Worm (Caenorhabditis elegans) whole organism, L1 larva: ENCODE measurements around the gene F49E12.7.
A peak's percentile ranks its signal among the peaks of the same experiment; 100 is the strongest.

ENCODE experiments used
- alr-1 ChIP-seq: fragments of 200-800 bp; sonication (Bioruptor generic); optimal IDR thresholded peaks from 2 replicates; lab custom pipeline; 2018; ENCODE audit warnings: borderline replicate concordance, mild to moderate bottlenecking, missing genetic modification characterization, missing compliant biosample characterization
- aly-2 ChIP-seq: fragments of 150-350 bp; optimal IDR thresholded peaks from 2 replicates; lab custom pipeline; 2014; ENCODE audit warnings: missing biosample characterization, missing genetic modification characterization
- ama-1 ChIP-seq: fragments of 150-350 bp; optimal IDR thresholded peaks from 2 replicates; lab custom pipeline; 2014
- ceh-8 ChIP-seq: fragments of 200-800 bp; sonication (Bioruptor generic); optimal IDR thresholded peaks from 2 replicates; lab custom pipeline; 2018; ENCODE audit warnings: mild to moderate bottlenecking, missing genetic modification characterization, moderate library complexity, missing compliant biosample characterization
- ceh-82 ChIP-seq, 3 experiments: fragments of 150-350 bp in 1 of 3; sonication (generic microtip) in 2 of 3; optimal IDR thresholded peaks; 2 replicates each; lab custom pipeline; 2014 to 2017; ENCODE audit warnings: missing biosample characterization in 3 of 3, missing genetic modification characterization in 3 of 3
- ceh-90 ChIP-seq: sonication (generic microtip); optimal IDR thresholded peaks from 2 replicates; lab custom pipeline; 2016; ENCODE audit warnings: missing genetic modification characterization, missing compliant biosample characterization
- efl-1 ChIP-seq, 4 experiments: fragments of 150-350 bp; optimal IDR thresholded peaks in 3 of 4; peaks in 1 of 4; 1 replicate in 1 of 4; 2 replicates in 3 of 4; lab custom pipeline; 2014; ENCODE audit warnings: missing biosample characterization in 2 of 4, missing genetic modification characterization in 2 of 4, missing genetic modification reagents in 2 of 4
- egl-27 ChIP-seq, 2 experiments: fragments of 150-350 bp in 1 of 2; sonication (generic microtip); optimal IDR thresholded peaks; 3 replicates each; lab custom pipeline; 2017 to 2018; ENCODE audit warnings: missing biosample characterization in 2 of 2, missing genetic modification characterization in 2 of 2, missing genetic modification reagents in 2 of 2
- fkh-10 ChIP-seq: sonication (generic microtip); optimal IDR thresholded peaks from 2 replicates; lab custom pipeline; 2017; ENCODE audit warnings: missing biosample characterization, missing genetic modification reagents, missing genetic modification characterization
- fkh-4 ChIP-seq: sonication (generic microtip); optimal IDR thresholded peaks from 2 replicates; lab custom pipeline; 2016; ENCODE audit warnings: missing compliant biosample characterization, missing genetic modification characterization, borderline replicate concordance
- hlh-17 ChIP-seq: fragments of 200-800 bp; sonication (Bioruptor generic); optimal IDR thresholded peaks from 2 replicates; lab custom pipeline; 2018; ENCODE audit warnings: missing genetic modification characterization, mild to moderate bottlenecking, missing compliant biosample characterization, moderate library complexity, borderline replicate concordance
- hlh-4 ChIP-seq: sonication (generic microtip); optimal IDR thresholded peaks from 2 replicates; lab custom pipeline; 2016; ENCODE audit warnings: mild to moderate bottlenecking, missing genetic modification characterization, missing compliant biosample characterization
- irx-1 ChIP-seq: sonication (generic microtip); optimal IDR thresholded peaks from 2 replicates; lab custom pipeline; 2016; ENCODE audit warnings: missing genetic modification characterization, missing compliant biosample characterization
- jun-1 ChIP-seq: fragments of 150-350 bp; optimal IDR thresholded peaks from 2 replicates; lab custom pipeline; 2014; ENCODE audit warnings: missing biosample characterization, missing genetic modification reagents, missing genetic modification characterization
- lin-14 ChIP-seq: fragments of 200-800 bp; sonication (Bioruptor generic); optimal IDR thresholded peaks from 2 replicates; lab custom pipeline; 2018; ENCODE audit warnings: mild to moderate bottlenecking, missing genetic modification characterization, moderate library complexity, missing compliant biosample characterization
- lin-39 ChIP-seq: fragments of 150-350 bp; optimal IDR thresholded peaks from 2 replicates; lab custom pipeline; 2014; ENCODE audit warnings: missing biosample characterization, missing genetic modification reagents, missing genetic modification characterization
- lsy-2 ChIP-seq, 2 experiments: fragments of 150-350 bp; optimal IDR thresholded peaks; 2 replicates each; lab custom pipeline; 2014; ENCODE audit warnings: missing biosample characterization in 2 of 2, missing genetic modification characterization in 2 of 2
- mdl-1 ChIP-seq, 2 experiments: fragments of 150-350 bp; optimal IDR thresholded peaks; 2 replicates each; lab custom pipeline; 2014 to 2017; ENCODE audit warnings: missing biosample characterization in 2 of 2, missing genetic modification characterization in 2 of 2, inconsistent platforms in 1 of 2
- mep-1 ChIP-seq: fragments of 150-350 bp; optimal IDR thresholded peaks from 2 replicates; lab custom pipeline; 2014; ENCODE audit warnings: missing biosample characterization, missing genetic modification characterization
- nhr-11 ChIP-seq: fragments of 150-350 bp; optimal IDR thresholded peaks from 2 replicates; lab custom pipeline; 2014; ENCODE audit warnings: missing biosample characterization, missing genetic modification characterization
- nhr-12 ChIP-seq: sonication (generic microtip); optimal IDR thresholded peaks from 2 replicates; lab custom pipeline; 2017; ENCODE audit warnings: missing biosample characterization, missing genetic modification characterization
- nhr-20 ChIP-seq: sonication (generic microtip); optimal IDR thresholded peaks from 2 replicates; lab custom pipeline; 2016; ENCODE audit warnings: mild to moderate bottlenecking, missing genetic modification characterization, missing compliant biosample characterization
- nhr-71 ChIP-seq: sonication (generic microtip); optimal IDR thresholded peaks from 2 replicates; lab custom pipeline; 2016; ENCODE audit warnings: mild to moderate bottlenecking, missing genetic modification characterization, moderate library complexity, missing compliant biosample characterization
- nhr-84 ChIP-seq: sonication (generic microtip); optimal IDR thresholded peaks from 2 replicates; lab custom pipeline; 2017; ENCODE audit warnings: missing biosample characterization, missing genetic modification characterization
- nhr-85 ChIP-seq: sonication (generic microtip); peaks from one replicate; lab custom pipeline; 2016; ENCODE audit warnings: missing genetic modification characterization, inconsistent platforms, missing compliant biosample characterization
- nhr-90 ChIP-seq: sonication (generic microtip); optimal IDR thresholded peaks from 2 replicates; lab custom pipeline; 2016; ENCODE audit warnings: mild to moderate bottlenecking, missing genetic modification characterization, missing compliant biosample characterization; ENCODE audit not compliant: poor library complexity
- snu-23 ChIP-seq: sonication (generic microtip); optimal IDR thresholded peaks from 2 replicates; lab custom pipeline; 2016; ENCODE audit warnings: missing genetic modification characterization, missing compliant biosample characterization
- sox-4 ChIP-seq: sonication (generic microtip); optimal IDR thresholded peaks from 2 replicates; lab custom pipeline; 2016; ENCODE audit warnings: missing genetic modification characterization, missing compliant biosample characterization
- sptf-1 ChIP-seq: fragments of 150-350 bp; optimal IDR thresholded peaks from 2 replicates; lab custom pipeline; 2014; ENCODE audit warnings: missing biosample characterization, missing genetic modification characterization
- sup-37 ChIP-seq: fragments of 200-800 bp; sonication (Bioruptor generic); optimal IDR thresholded peaks from 2 replicates; lab custom pipeline; 2018; ENCODE audit warnings: mild to moderate bottlenecking, missing genetic modification characterization, missing compliant biosample characterization
- tlp-1 ChIP-seq: fragments of 150-350 bp; optimal IDR thresholded peaks from 2 replicates; lab custom pipeline; 2014; ENCODE audit warnings: missing biosample characterization, missing genetic modification characterization
- unc-30 ChIP-seq: sonication (generic microtip); optimal IDR thresholded peaks from 2 replicates; lab custom pipeline; 2017; ENCODE audit warnings: missing biosample characterization, missing genetic modification characterization
- unc-98 ChIP-seq: fragments of 200-800 bp; sonication (Bioruptor generic); IDR thresholded peaks from 2 replicates; pipeline ENCODE4 v1.3.6; 2022; ENCODE audit warnings: missing genetic modification characterization, missing compliant biosample characterization
- xbp-1 ChIP-seq: sonication (generic microtip); optimal IDR thresholded peaks from 2 replicates; lab custom pipeline; 2016; ENCODE audit warnings: missing genetic modification characterization, missing compliant biosample characterization
- ztf-11 ChIP-seq, 2 experiments: sonication (generic microtip); optimal IDR thresholded peaks; 2 replicates each; lab custom pipeline; 2016 to 2017; ENCODE audit warnings: missing genetic modification characterization in 2 of 2, missing biosample characterization in 1 of 2, missing compliant biosample characterization in 1 of 2
- ztf-4 ChIP-seq: fragments of 150-350 bp; optimal IDR thresholded peaks from 2 replicates; lab custom pipeline; 2014; ENCODE audit warnings: missing biosample characterization, missing genetic modification characterization

F49E12.7 gene

ce11 chrII:8369059-8369458 lies 26.9 kb downstream of the F49E12.7 start, which contains the start of gene amt-3:
amt-3 (minus strand) TSS chrII:8369159.
- no peak for TF ChIP-seq hlh-4 (tag; lab: Kevin White, UChicago)
- no peak for TF ChIP-seq aly-2 (tag; lab: Kevin White, UChicago)
- no peak for TF ChIP-seq mdl-1 (tag; optimal IDR thresholded peaks at IDR 0.05; lab: Kevin White, UChicago)
- TF ChIP-seq irx-1 (tag; lab: Kevin White, UChicago), result no peak
- TF ChIP-seq nhr-71, result no peak
- no peak for TF ChIP-seq ceh-90
- TF ChIP-seq unc-98 (GFP tag; lab: Robert Waterston, UW), result no peak
- TF ChIP-seq sup-37, result no peak
- no peak for TF ChIP-seq sox-4 (tag; lab: Kevin White, UChicago)
- no peak for TF ChIP-seq snu-23
- no peak for TF ChIP-seq sptf-1
- no peak for TF ChIP-seq egl-27 (tag; optimal IDR thresholded peaks at IDR 0.05; lab: Kevin White, UChicago)
- no peak for TF ChIP-seq ceh-8 (GFP tag; lab: Kevin White, UChicago)
- TF ChIP-seq nhr-20 (tag; lab: Kevin White, UChicago), result no peak
- no peak for TF ChIP-seq nhr-90 (tag; lab: Kevin White, UChicago)
- TF ChIP-seq nhr-12 (tag; lab: Kevin White, UChicago), result no peak
- TF ChIP-seq mep-1 (tag; lab: Kevin White, UChicago), result no peak
- TF ChIP-seq ztf-11 (tag; optimal IDR thresholded peaks at IDR 0.05; lab: Kevin White, UChicago), result no peak
- TF ChIP-seq fkh-4 (tag; lab: Kevin White, UChicago), result no peak

DNA sequence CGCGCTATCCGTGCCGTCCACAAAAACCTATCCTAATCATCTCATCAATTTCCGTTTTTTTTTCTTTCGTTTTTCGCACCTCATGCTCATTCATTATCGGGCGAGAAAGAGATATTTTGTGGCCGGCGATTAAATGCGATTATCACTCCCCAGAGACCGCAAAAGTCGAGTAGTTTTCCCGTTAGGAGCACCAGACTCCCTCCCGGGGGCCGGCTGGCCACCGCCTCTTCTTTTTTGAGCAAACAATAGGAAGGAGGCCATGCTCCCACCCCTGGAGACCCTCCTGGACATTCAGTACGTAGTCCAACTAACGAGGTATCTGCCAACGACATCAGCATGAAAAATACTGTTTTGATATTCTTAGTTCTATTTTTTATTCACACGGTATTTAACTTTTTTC lies 35.5 kb downstream of the F49E12.7 start, which contains the start of gene M195.2:
M195.2 (plus strand) TSS at position 301 of the 400 bp plus-strand sequence.
- TF ChIP-seq hlh-4 (tag; lab: Kevin White, UChicago), result no peak
- no peak for TF ChIP-seq tlp-1 (tag; lab: Kevin White, UChicago)
- no peak for TF ChIP-seq nhr-11 (tag; lab: Kevin White, UChicago)
- TF ChIP-seq nhr-20 (tag; lab: Kevin White, UChicago), result no peak
- TF ChIP-seq unc-30 (tag; lab: Kevin White, UChicago), result no peak
- no peak for TF ChIP-seq unc-98 (GFP tag; lab: Robert Waterston, UW)
- no peak for TF ChIP-seq ztf-11 (tag; optimal IDR thresholded peaks at IDR 0.05; lab: Kevin White, UChicago)

- TF ChIP-seq nhr-84 (tag; lab: Kevin White, UChicago) (no peak), alr-1 (tag; lab: Kevin White, UChicago) (no peak), lin-14 (GFP tag; lab: Kevin White, UChicago) (peak; percentile 31)
Measured at ce11 chrII:8359350-8359749, 36.6 kb downstream of the F49E12.7 start, which contains the start of gene col-77. col-77 (minus strand) TSS chrII:8359381.

ce11 chrII:8358466-8358865 lies 37.5 kb downstream of the F49E12.7 start:
- TF ChIP-seq hlh-17 (GFP tag; lab: Kevin White, UChicago) (no peak), fkh-4 (tag; lab: Kevin White, UChicago) (no peak), ztf-4 (tag; lab: Kevin White, UChicago) (no peak), ama-1 (lab: Kevin White, UChicago) (no peak)

DNA sequence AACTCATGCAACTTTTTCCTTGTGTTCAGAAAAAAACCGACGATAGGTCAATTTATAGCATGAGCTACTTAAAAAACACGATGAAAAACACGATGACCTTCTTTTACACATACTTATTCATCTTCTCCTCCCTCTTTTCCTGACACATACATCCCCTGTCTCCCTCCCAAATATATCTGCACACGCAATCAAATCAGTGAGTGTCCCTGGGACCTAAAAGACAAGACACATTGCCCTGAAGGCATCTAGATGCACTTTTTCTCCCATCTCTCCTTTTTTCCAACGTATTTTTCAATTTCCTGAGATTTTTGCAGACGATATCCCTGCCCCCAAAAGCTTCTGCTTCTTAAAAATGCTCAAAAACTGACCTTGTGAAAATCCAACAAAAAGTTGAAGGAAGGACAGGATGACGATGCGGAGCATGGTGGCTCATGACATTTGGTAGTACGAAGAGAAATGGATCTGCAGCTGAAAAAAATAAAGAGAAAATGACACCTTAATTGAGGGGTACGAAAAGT lies 41.6 kb downstream of the F49E12.7 start, which contains the start of gene C26D10.6:
C26D10.6 (minus strand) TSS at position 468 of the 518 bp plus-strand sequence.
- peak; percentile 11 for TF ChIP-seq fkh-10 (GFP tag; lab: Kevin White, UChicago)
- TF ChIP-seq efl-1 (optimal IDR thresholded peaks at IDR 0.05; lab: Kevin White, UChicago), result no peak
- TF ChIP-seq efl-1 (GFP tag; optimal IDR thresholded peaks at IDR 0.05 in 1 of 2; lab: Kevin White, UChicago), result peak in 1 of 2 experiments; percentile 48
- no peak for TF ChIP-seq lsy-2 (tag; optimal IDR thresholded peaks at IDR 0.05; lab: Kevin White, UChicago)
- TF ChIP-seq nhr-85, result no peak
- TF ChIP-seq lin-14 (GFP tag; lab: Kevin White, UChicago), result peak; percentile 32
- no peak for TF ChIP-seq unc-98 (GFP tag; lab: Robert Waterston, UW)
- TF ChIP-seq xbp-1, result no peak
- no peak for TF ChIP-seq ceh-82 (tag; optimal IDR thresholded peaks at IDR 0.05; lab: Kevin White, UChicago)
- no peak for TF ChIP-seq lin-39 (tag; lab: Kevin White, UChicago)
- TF ChIP-seq jun-1, result no peak
